Fruit fly (Drosophila melanogaster) whole organism, embryonic: ENCODE measurements around the gene CG13481.
A peak's percentile ranks its signal among the peaks of the same experiment; 100 is the strongest.

ENCODE experiments used
- ATbp ChIP-seq: fragments of 200-800 bp; sonication (Bioruptor generic); optimal IDR thresholded peaks from 2 replicates; lab custom pipeline; 2017; ENCODE audit warnings: missing biosample characterization, mild to moderate bottlenecking, missing genetic modification characterization, missing genetic modification reagents
- BtbVII ChIP-seq: fragments of 200-800 bp; sonication (Bioruptor generic); optimal IDR thresholded peaks from 3 replicates; lab custom pipeline; 2017; ENCODE audit warnings: missing biosample characterization, mild to moderate bottlenecking, missing genetic modification characterization
- CG10979 ChIP-seq: fragments of 200-800 bp; sonication (Bioruptor generic); optimal IDR thresholded peaks from 2 replicates; lab custom pipeline; 2018; ENCODE audit warnings: missing biosample characterization, mild to moderate bottlenecking, missing genetic modification characterization, moderate library complexity
- CG11504 ChIP-seq: fragments of 200-800 bp; sonication (Bioruptor generic); optimal IDR thresholded peaks from 3 replicates; lab custom pipeline; 2019; ENCODE audit warnings: missing biosample characterization, mild to moderate bottlenecking, missing genetic modification characterization, moderate library complexity
- CG12769 ChIP-seq: fragments of 200-800 bp; sonication (Bioruptor generic); optimal IDR thresholded peaks from 2 replicates; lab custom pipeline; 2019; ENCODE audit warnings: missing biosample characterization, mild to moderate bottlenecking, missing genetic modification characterization, moderate library complexity
- CG13123 ChIP-seq: fragments of 200-800 bp; sonication (Bioruptor generic); optimal IDR thresholded peaks from 2 replicates; lab custom pipeline; 2016; ENCODE audit warnings: missing biosample characterization, missing genetic modification characterization
- CG13296 ChIP-seq: fragments of 200-800 bp; sonication (Bioruptor generic); optimal IDR thresholded peaks from 3 replicates; lab custom pipeline; 2018; ENCODE audit warnings: missing biosample characterization, mild to moderate bottlenecking, missing genetic modification characterization
- CG13894 ChIP-seq: fragments of 200-800 bp; sonication (Bioruptor generic); optimal IDR thresholded peaks from 3 replicates; lab custom pipeline; 2018; ENCODE audit warnings: missing biosample characterization, mild to moderate bottlenecking, missing genetic modification characterization, moderate library complexity
- CG1529 ChIP-seq: fragments of 200-800 bp; sonication (Bioruptor generic); optimal IDR thresholded peaks from 3 replicates; lab custom pipeline; 2018; ENCODE audit warnings: missing biosample characterization, missing genetic modification characterization
- CG15696 ChIP-seq: fragments of 200-800 bp; sonication (Bioruptor generic); optimal IDR thresholded peaks from 2 replicates; lab custom pipeline; 2019; ENCODE audit warnings: missing biosample characterization, mild to moderate bottlenecking, missing genetic modification characterization, moderate library complexity
- CG17359 ChIP-seq: fragments of 200-800 bp; sonication (Bioruptor generic); optimal IDR thresholded peaks from 3 replicates; lab custom pipeline; 2018; ENCODE audit warnings: missing biosample characterization, mild to moderate bottlenecking, missing genetic modification characterization, moderate library complexity
- CG17361 ChIP-seq: fragments of 200-800 bp; sonication (Bioruptor generic); IDR thresholded peaks from 3 replicates; pipeline ENCODE4 v1.3.6; 2022; ENCODE audit warnings: missing biosample characterization, missing genetic modification characterization
- CG18262 ChIP-seq: fragments of 200-800 bp; optimal IDR thresholded peaks from 3 replicates; lab custom pipeline; 2019; ENCODE audit warnings: missing biosample characterization, mild to moderate bottlenecking, missing genetic modification characterization, moderate library complexity
- CG18619 ChIP-seq: fragments of 200-800 bp; sonication (Bioruptor generic); optimal IDR thresholded peaks from 3 replicates; lab custom pipeline; 2017; ENCODE audit warnings: missing biosample characterization, mild to moderate bottlenecking, missing genetic modification characterization
- CG2199 ChIP-seq: fragments of 200-800 bp; sonication (Bioruptor generic); IDR thresholded peaks from 3 replicates; pipeline ENCODE4 v1.3.6; 2022; ENCODE audit warnings: missing biosample characterization, missing genetic modification characterization
- CG2875 ChIP-seq: fragments of 200-800 bp; sonication (Bioruptor generic); optimal IDR thresholded peaks from 2 replicates; lab custom pipeline; 2017; ENCODE audit warnings: missing biosample characterization, mild to moderate bottlenecking, missing genetic modification characterization, missing genetic modification reagents
- CG31441 ChIP-seq: fragments of 200-800 bp; sonication (Bioruptor generic); IDR thresholded peaks from 2 replicates; pipeline ENCODE4 v1.3.6; 2022; ENCODE audit warnings: missing biosample characterization, missing genetic modification characterization
- CG3281 ChIP-seq: fragments of 200-800 bp; sonication (Bioruptor generic); optimal IDR thresholded peaks from 3 replicates; lab custom pipeline; 2017; ENCODE audit warnings: missing biosample characterization, mild to moderate bottlenecking, missing genetic modification characterization
- CG43689 ChIP-seq: fragments of 200-800 bp; sonication (Bioruptor generic); IDR thresholded peaks from 2 replicates; pipeline ENCODE4 v1.3.6; 2022; ENCODE audit warnings: missing biosample characterization, missing genetic modification characterization
- CG6765 ChIP-seq: fragments of 200-800 bp; sonication (Bioruptor generic); optimal IDR thresholded peaks from 3 replicates; lab custom pipeline; 2017; ENCODE audit warnings: missing biosample characterization, mild to moderate bottlenecking, missing genetic modification characterization
- CG7556 ChIP-seq: fragments of 200-800 bp; sonication (Bioruptor generic); optimal IDR thresholded peaks from 2 replicates; lab custom pipeline; 2017; ENCODE audit warnings: missing biosample characterization, mild to moderate bottlenecking, missing genetic modification characterization
- Camta ChIP-seq: fragments of 200-800 bp; sonication (Bioruptor generic); optimal IDR thresholded peaks from 2 replicates; lab custom pipeline; 2016; ENCODE audit warnings: missing biosample characterization, missing genetic modification characterization
- CoRest ChIP-seq: fragments of 200-800 bp; sonication (Bioruptor generic); optimal IDR thresholded peaks from 3 replicates; lab custom pipeline; 2018; ENCODE audit warnings: missing biosample characterization, mild to moderate bottlenecking, missing genetic modification characterization, moderate library complexity
- D ChIP-seq, 2 experiments: fragments of 200-800 bp in 1 of 2; fragments of >200 bp in 1 of 2; sonication (Bioruptor generic) in 1 of 2; optimal IDR thresholded peaks; 2 replicates in 1 of 2; 3 replicates in 1 of 2; lab custom pipeline; 2017; ENCODE audit warnings: mild to moderate bottlenecking in 1 of 2, missing biosample characterization in 1 of 2, missing genetic modification characterization in 1 of 2, missing genetic modification reagents in 1 of 2
- D19A ChIP-seq: fragments of 200-800 bp; optimal IDR thresholded peaks from 3 replicates; lab custom pipeline; 2019; ENCODE audit warnings: missing biosample characterization, mild to moderate bottlenecking, missing genetic modification characterization, moderate library complexity
- Doc3 ChIP-seq: fragments of 200-800 bp; sonication (Bioruptor generic); IDR thresholded peaks from 3 replicates; pipeline ENCODE4 v1.3.6; 2022; ENCODE audit warnings: missing biosample characterization, missing genetic modification characterization; ENCODE audit not compliant: partially characterized antibody
- Hsf ChIP-seq: fragments of 200-800 bp; sonication (Bioruptor generic); optimal IDR thresholded peaks from 3 replicates; lab custom pipeline; 2016; ENCODE audit warnings: missing biosample characterization, missing genetic modification characterization
- Lhr ChIP-seq: fragments of 200-800 bp; sonication (Bioruptor generic); optimal IDR thresholded peaks from 3 replicates; lab custom pipeline; 2017; ENCODE audit warnings: mild to moderate bottlenecking, missing biosample characterization, missing genetic modification reagents, missing genetic modification characterization
- Mes4 ChIP-seq: fragments of 200-800 bp; sonication (Bioruptor generic); optimal IDR thresholded peaks from 2 replicates; lab custom pipeline; 2016; ENCODE audit warnings: missing biosample characterization, missing genetic modification characterization
- NK7.1 ChIP-seq: fragments of 200-800 bp; sonication (Bioruptor generic); optimal IDR thresholded peaks from 3 replicates; lab custom pipeline; 2016; ENCODE audit warnings: missing biosample characterization, missing genetic modification characterization
- PHDP ChIP-seq: fragments of 200-800 bp; sonication (Bioruptor generic); optimal IDR thresholded peaks from 3 replicates; lab custom pipeline; 2018; ENCODE audit warnings: missing biosample characterization, mild to moderate bottlenecking, missing genetic modification characterization, moderate library complexity
- Pdp1 ChIP-seq, 2 experiments: fragments of 200-800 bp; sonication (Bioruptor generic); optimal IDR thresholded peaks; 3 replicates each; lab custom pipeline; 2016; ENCODE audit warnings: missing biosample characterization in 2 of 2, missing genetic modification characterization in 2 of 2, mild to moderate bottlenecking in 1 of 2, moderate library complexity in 1 of 2
- Sox100B ChIP-seq: fragments of 200-800 bp; sonication (Bioruptor generic); optimal IDR thresholded peaks from 3 replicates; lab custom pipeline; 2018; ENCODE audit warnings: missing biosample characterization, mild to moderate bottlenecking, missing genetic modification characterization
- Ssrp ChIP-seq: fragments of 200-800 bp; sonication (Bioruptor generic); optimal IDR thresholded peaks from 2 replicates; lab custom pipeline; 2018; ENCODE audit warnings: missing biosample characterization, mild to moderate bottlenecking, missing genetic modification characterization, moderate library complexity
- Vsx1 ChIP-seq: fragments of 200-800 bp; sonication (Bioruptor generic); optimal IDR thresholded peaks from 2 replicates; lab custom pipeline; 2017; ENCODE audit warnings: missing biosample characterization, mild to moderate bottlenecking, missing genetic modification characterization, missing genetic modification reagents
- bsh ChIP-seq, 2 experiments: fragments of 200-800 bp; sonication (Bioruptor generic); optimal IDR thresholded peaks; 2 replicates each; lab custom pipeline; 2017 to 2018; ENCODE audit warnings: mild to moderate bottlenecking in 2 of 2, missing biosample characterization in 2 of 2, missing genetic modification characterization in 2 of 2, moderate library complexity in 1 of 2
- dmrt11E ChIP-seq: fragments of 200-800 bp; sonication (Bioruptor generic); optimal IDR thresholded peaks from 3 replicates; lab custom pipeline; 2018; ENCODE audit warnings: missing biosample characterization, mild to moderate bottlenecking, missing genetic modification characterization, moderate library complexity
- dmrt99B ChIP-seq: fragments of 200-800 bp; sonication (Bioruptor generic); optimal IDR thresholded peaks from 2 replicates; lab custom pipeline; 2018; ENCODE audit warnings: missing biosample characterization, mild to moderate bottlenecking, missing genetic modification characterization, moderate library complexity
- ftz-f1 ChIP-seq: fragments of 200-800 bp; sonication (Bioruptor generic); optimal IDR thresholded peaks from 2 replicates; lab custom pipeline; 2016; ENCODE audit warnings: missing biosample characterization, missing genetic modification characterization
- h ChIP-seq: fragments of >200 bp; optimal IDR thresholded peaks from 2 replicates; lab custom pipeline; 2017
- hth ChIP-seq: fragments of >200 bp; optimal IDR thresholded peaks from 2 replicates; lab custom pipeline; 2017; ENCODE audit warnings: inconsistent platforms
- kni ChIP-seq: fragments of 200-800 bp; sonication (Bioruptor generic); optimal IDR thresholded peaks from 3 replicates; lab custom pipeline; 2017; ENCODE audit warnings: mild to moderate bottlenecking, missing biosample characterization, missing genetic modification reagents, missing genetic modification characterization
- mld ChIP-seq: fragments of 200-800 bp; sonication (Bioruptor generic); IDR thresholded peaks from 3 replicates; pipeline ENCODE4 v1.3.6; 2022; ENCODE audit warnings: missing biosample characterization, missing genetic modification characterization; ENCODE audit not compliant: partially characterized antibody
- scrt ChIP-seq: fragments of 200-800 bp; sonication (Bioruptor generic); optimal IDR thresholded peaks from 2 replicates; lab custom pipeline; 2018; ENCODE audit warnings: missing biosample characterization, mild to moderate bottlenecking, missing genetic modification characterization, moderate library complexity
- sim ChIP-seq: fragments of 200-800 bp; sonication (Bioruptor generic); IDR thresholded peaks from 2 replicates; pipeline ENCODE4 v1.3.6; 2022; ENCODE audit warnings: missing biosample characterization, missing genetic modification characterization
- twi ChIP-seq: fragments of 200-800 bp; optimal IDR thresholded peaks from 2 replicates; lab custom pipeline; 2019; ENCODE audit warnings: missing biosample characterization, mild to moderate bottlenecking, missing genetic modification characterization, moderate library complexity
- zf30C ChIP-seq: fragments of 200-800 bp; sonication (Bioruptor generic); optimal IDR thresholded peaks from 3 replicates; lab custom pipeline; 2018; ENCODE audit warnings: missing biosample characterization, mild to moderate bottlenecking, missing genetic modification characterization

The CG13481 gene

dm6 chr3L:14354285-14355092 is 15.0 kb downstream of the CG13481 start (continued):
- TF ChIP-seq PHDP (tag; lab: Kevin White, UChicago) (peak; percentile 26), ftz-f1 (GFP tag; lab: Kevin White, UChicago) (no peak), scrt (GFP tag; lab: Kevin White, UChicago) (peak; percentile 3), CG13123 (GFP tag; lab: Kevin White, UChicago) (no peak), twi (tag; lab: Kevin White, UChicago) (peak; percentile 52), sim (GFP tag; lab: Robert Waterston, UW) (0 out of 2 replicates have a peak, but pooled peaks have one; percentile 13), CG17361 (GFP tag; lab: Robert Waterston, UW) (0 out of 3 replicates have a peak, but pooled peaks have one; percentile 23), h (lab: Kevin White, UChicago) (no peak), zf30C (GFP tag; lab: Kevin White, UChicago) (no peak), Pdp1 (GFP tag; optimal IDR thresholded peaks at IDR 0.05; lab: Kevin White, UChicago) (peak in 1 of 2 experiments; percentile 42), dmrt99B (tag; lab: Kevin White, UChicago) (peak; percentile 31), CG13296 (GFP tag; lab: Kevin White, UChicago) (peak; percentile 15), dmrt11E (peak; percentile 38), CG3281 (GFP tag; lab: Kevin White, UChicago) (peak; percentile 37), D (optimal IDR thresholded peaks at IDR 0.05; lab: Kevin White, UChicago) (no peak), D (GFP tag; optimal IDR thresholded peaks at IDR 0.05; lab: Kevin White, UChicago) (peak; percentile 46), bsh (GFP tag; optimal IDR thresholded peaks at IDR 0.05; lab: Kevin White, UChicago) (peak in 1 of 2 experiments; percentile 24), CG2199 (GFP tag; lab: Robert Waterston, UW) (no peak), CG7556 (peak; percentile 32), Sox100B (GFP tag; lab: Kevin White, UChicago) (peak; percentile 30), Ssrp (peak; percentile 17), CG13894 (peak; percentile 66), CG2875 (peak; percentile 41), CG12769 (tag; lab: Kevin White, UChicago) (peak; percentile 3), Mes4 (GFP tag; lab: Kevin White, UChicago) (no peak), NK7.1 (no peak), CG6765 (GFP tag; lab: Kevin White, UChicago) (peak; percentile 11), hth (lab: Kevin White, UChicago) (no peak), CG11504 (peak; percentile 44), kni (GFP tag; lab: Kevin White, UChicago) (peak; percentile 22), CG43689 (no peak), mld (GFP tag; lab: Robert Waterston, UW) (no peak), Camta (no peak), CG1529 (peak; percentile 32), Doc3 (GFP tag; lab: Robert Waterston, UW) (no peak), Hsf (GFP tag; lab: Kevin White, UChicago) (peak; percentile 3), CG17359 (tag; lab: Kevin White, UChicago) (peak; percentile 27), CoRest (peak; percentile 20), CG31441 (peak; percentile 21; the same call in 1 of the 2 replicates), CG15696 (tag; lab: Kevin White, UChicago) (peak; percentile 37), Lhr (GFP tag; lab: Kevin White, UChicago) (peak; percentile 17), ATbp (GFP tag; lab: Kevin White, UChicago) (peak; percentile 29), CG18262 (peak; percentile 40), CG10979 (tag; lab: Kevin White, UChicago) (peak; percentile 9), BtbVII (peak; percentile 45), CG18619 (GFP tag; lab: Kevin White, UChicago) (peak; percentile 5), Vsx1 (GFP tag; lab: Kevin White, UChicago) (peak; percentile 48), D19A (tag; lab: Kevin White, UChicago) (peak; percentile 38)
